Worm (Caenorhabditis elegans) whole organism, L1 larva: ENCODE results near the gene R10E9.4.
A peak's percentile ranks its signal among the peaks of the same experiment; 100 is the strongest.

Source experiments
- C34B4.2 ChIP-seq: sonication (generic microtip); optimal IDR thresholded peaks from 2 replicates; lab custom pipeline; 2017; ENCODE audit warnings: mild to moderate bottlenecking, missing genetic modification characterization, missing compliant biosample characterization
- alr-1 ChIP-seq: fragments of 200-800 bp; sonication (Bioruptor generic); optimal IDR thresholded peaks from 2 replicates; lab custom pipeline; 2018; ENCODE audit warnings: borderline replicate concordance, mild to moderate bottlenecking, missing genetic modification characterization, missing compliant biosample characterization
- blmp-1 ChIP-seq: fragments of 150-350 bp; optimal IDR thresholded peaks from 2 replicates; lab custom pipeline; 2014; ENCODE audit warnings: missing biosample characterization, missing genetic modification characterization
- ceh-63 ChIP-seq: fragments of 200-800 bp; sonication (Bioruptor generic); optimal IDR thresholded peaks from 2 replicates; lab custom pipeline; 2018; ENCODE audit warnings: mild to moderate bottlenecking, missing genetic modification characterization, missing compliant biosample characterization
- ceh-8 ChIP-seq: fragments of 200-800 bp; sonication (Bioruptor generic); optimal IDR thresholded peaks from 2 replicates; lab custom pipeline; 2018; ENCODE audit warnings: mild to moderate bottlenecking, missing genetic modification characterization, moderate library complexity, missing compliant biosample characterization
- ceh-82 ChIP-seq, 3 experiments: fragments of 150-350 bp in 1 of 3; sonication (generic microtip) in 2 of 3; optimal IDR thresholded peaks; 2 replicates each; lab custom pipeline; 2014 to 2017; ENCODE audit warnings: missing biosample characterization in 3 of 3, missing genetic modification characterization in 3 of 3
- ceh-88 ChIP-seq: fragments of 200-800 bp; sonication (Bioruptor generic); IDR thresholded peaks from 2 replicates; pipeline ENCODE4 v1.3.6; 2022; ENCODE audit warnings: missing genetic modification characterization, missing compliant biosample characterization
- ceh-90 ChIP-seq: sonication (generic microtip); optimal IDR thresholded peaks from 2 replicates; lab custom pipeline; 2016; ENCODE audit warnings: missing genetic modification characterization, missing compliant biosample characterization
- ces-1 ChIP-seq: fragments of 150-350 bp; optimal IDR thresholded peaks from 2 replicates; lab custom pipeline; 2014; ENCODE audit warnings: missing biosample characterization, missing genetic modification reagents, missing genetic modification characterization
- dsc-1 ChIP-seq: sonication (generic microtip); optimal IDR thresholded peaks from 2 replicates; lab custom pipeline; 2016; ENCODE audit warnings: mild to moderate bottlenecking, missing genetic modification characterization, missing compliant biosample characterization
- efl-1 ChIP-seq, 4 experiments: fragments of 150-350 bp; optimal IDR thresholded peaks in 3 of 4; peaks in 1 of 4; 1 replicate in 1 of 4; 2 replicates in 3 of 4; lab custom pipeline; 2014; ENCODE audit warnings: missing biosample characterization in 2 of 4, missing genetic modification characterization in 2 of 4, missing genetic modification reagents in 2 of 4
- efl-3 ChIP-seq: fragments of 200-800 bp; sonication (Bioruptor generic); optimal IDR thresholded peaks from 2 replicates; lab custom pipeline; 2018; ENCODE audit warnings: mild to moderate bottlenecking, missing genetic modification characterization, missing compliant biosample characterization
- egl-13 ChIP-seq: sonication (generic microtip); optimal IDR thresholded peaks from 2 replicates; lab custom pipeline; 2016; ENCODE audit warnings: missing genotype, missing genetic modification reagents, missing genetic modification characterization, missing compliant biosample characterization
- egl-27 ChIP-seq, 2 experiments: fragments of 150-350 bp in 1 of 2; sonication (generic microtip); optimal IDR thresholded peaks; 3 replicates each; lab custom pipeline; 2017 to 2018; ENCODE audit warnings: missing biosample characterization in 2 of 2, missing genetic modification characterization in 2 of 2, missing genetic modification reagents in 2 of 2
- elt-2 ChIP-seq: sonication (generic microtip); optimal IDR thresholded peaks from 2 replicates; lab custom pipeline; 2016; ENCODE audit warnings: missing genetic modification characterization, mild to moderate bottlenecking, inconsistent platforms, missing compliant biosample characterization, missing genetic modification reagents
- ets-5 ChIP-seq: fragments of 200-800 bp; sonication (Bioruptor generic); IDR thresholded peaks from 2 replicates; pipeline ENCODE4 v1.3.6; 2022; ENCODE audit warnings: missing genetic modification characterization, missing compliant biosample characterization
- fkh-4 ChIP-seq: sonication (generic microtip); optimal IDR thresholded peaks from 2 replicates; lab custom pipeline; 2016; ENCODE audit warnings: missing compliant biosample characterization, missing genetic modification characterization, borderline replicate concordance
- fkh-8 ChIP-seq: sonication (generic microtip); optimal IDR thresholded peaks from 2 replicates; lab custom pipeline; 2016; ENCODE audit warnings: mild to moderate bottlenecking, missing genetic modification characterization, missing compliant biosample characterization
- grh-1 ChIP-seq: fragments of 200-800 bp; sonication (Bioruptor generic); IDR thresholded peaks from 2 replicates; pipeline ENCODE4 v1.3.6; 2022; ENCODE audit warnings: missing genetic modification reagents, missing genetic modification characterization, missing compliant biosample characterization
- hlh-4 ChIP-seq: sonication (generic microtip); optimal IDR thresholded peaks from 2 replicates; lab custom pipeline; 2016; ENCODE audit warnings: mild to moderate bottlenecking, missing genetic modification characterization, missing compliant biosample characterization
- hpl-2 ChIP-seq: fragments of 150-350 bp; optimal IDR thresholded peaks from 2 replicates; lab custom pipeline; 2014; ENCODE audit warnings: missing biosample characterization, missing genetic modification reagents, missing genetic modification characterization
- isw-1 ChIP-seq: fragments of 200-800 bp; sonication (Bioruptor generic); IDR thresholded peaks from 2 replicates; pipeline ENCODE4 v1.3.6; 2022; ENCODE audit warnings: missing genetic modification characterization, missing compliant biosample characterization
- jun-1 ChIP-seq: fragments of 150-350 bp; optimal IDR thresholded peaks from 2 replicates; lab custom pipeline; 2014; ENCODE audit warnings: missing biosample characterization, missing genetic modification reagents, missing genetic modification characterization
- lin-14 ChIP-seq: fragments of 200-800 bp; sonication (Bioruptor generic); optimal IDR thresholded peaks from 2 replicates; lab custom pipeline; 2018; ENCODE audit warnings: mild to moderate bottlenecking, missing genetic modification characterization, moderate library complexity, missing compliant biosample characterization
- lin-15B ChIP-seq: fragments of 150-350 bp; sonication (generic microtip); optimal IDR thresholded peaks from 3 replicates; lab custom pipeline; 2014; ENCODE audit warnings: missing biosample characterization, missing genetic modification characterization
- lin-39 ChIP-seq: fragments of 150-350 bp; optimal IDR thresholded peaks from 2 replicates; lab custom pipeline; 2014; ENCODE audit warnings: missing biosample characterization, missing genetic modification reagents, missing genetic modification characterization
- lir-3 ChIP-seq: sonication (generic microtip); optimal IDR thresholded peaks from 2 replicates; lab custom pipeline; 2016; ENCODE audit warnings: mild to moderate bottlenecking, missing genetic modification characterization, moderate library complexity, missing compliant biosample characterization; ENCODE audit not compliant: poor library complexity
- mef-2 ChIP-seq: fragments of 150-350 bp; optimal IDR thresholded peaks from 2 replicates; lab custom pipeline; 2014; ENCODE audit warnings: missing biosample characterization, missing genetic modification characterization
- mep-1 ChIP-seq: fragments of 150-350 bp; optimal IDR thresholded peaks from 2 replicates; lab custom pipeline; 2014; ENCODE audit warnings: missing biosample characterization, missing genetic modification characterization
- nhr-11 ChIP-seq: fragments of 150-350 bp; optimal IDR thresholded peaks from 2 replicates; lab custom pipeline; 2014; ENCODE audit warnings: missing biosample characterization, missing genetic modification characterization
- nhr-20 ChIP-seq: sonication (generic microtip); optimal IDR thresholded peaks from 2 replicates; lab custom pipeline; 2016; ENCODE audit warnings: mild to moderate bottlenecking, missing genetic modification characterization, missing compliant biosample characterization
- nhr-71 ChIP-seq: sonication (generic microtip); optimal IDR thresholded peaks from 2 replicates; lab custom pipeline; 2016; ENCODE audit warnings: mild to moderate bottlenecking, missing genetic modification characterization, moderate library complexity, missing compliant biosample characterization
- nhr-76 ChIP-seq: sonication (generic microtip); optimal IDR thresholded peaks from 2 replicates; lab custom pipeline; 2017; ENCODE audit warnings: missing biosample characterization, missing genetic modification characterization
- nhr-84 ChIP-seq: sonication (generic microtip); optimal IDR thresholded peaks from 2 replicates; lab custom pipeline; 2017; ENCODE audit warnings: missing biosample characterization, missing genetic modification characterization
- nhr-85 ChIP-seq: sonication (generic microtip); peaks from one replicate; lab custom pipeline; 2016; ENCODE audit warnings: missing genetic modification characterization, inconsistent platforms, missing compliant biosample characterization
- pag-3 ChIP-seq: sonication (generic microtip); optimal IDR thresholded peaks from 2 replicates; lab custom pipeline; 2017; ENCODE audit warnings: missing genetic modification characterization, mild to moderate bottlenecking, missing compliant biosample characterization, antibody characterized with exemption, borderline replicate concordance; ENCODE audit not compliant: insufficient read depth
- rnt-1 ChIP-seq: sonication (generic microtip); optimal IDR thresholded peaks from 2 replicates; lab custom pipeline; 2016; ENCODE audit warnings: mild to moderate bottlenecking, missing genetic modification characterization, moderate library complexity, missing compliant biosample characterization
- snpc-4 ChIP-seq: fragments of 150-350 bp; optimal IDR thresholded peaks from 2 replicates; lab custom pipeline; 2014; ENCODE audit warnings: missing biosample characterization, missing genetic modification characterization
- sup-37 ChIP-seq: fragments of 200-800 bp; sonication (Bioruptor generic); optimal IDR thresholded peaks from 2 replicates; lab custom pipeline; 2018; ENCODE audit warnings: mild to moderate bottlenecking, missing genetic modification characterization, missing compliant biosample characterization
- swsn-7 ChIP-seq: sonication (generic microtip); optimal IDR thresholded peaks from 2 replicates; lab custom pipeline; 2016; ENCODE audit warnings: missing genetic modification characterization, missing compliant biosample characterization
- tbx-2 ChIP-seq: sonication (generic microtip); optimal IDR thresholded peaks from 2 replicates; lab custom pipeline; 2016; ENCODE audit warnings: missing genetic modification characterization, missing compliant biosample characterization
- tlp-1 ChIP-seq: fragments of 150-350 bp; optimal IDR thresholded peaks from 2 replicates; lab custom pipeline; 2014; ENCODE audit warnings: missing biosample characterization, missing genetic modification characterization
- unc-130 ChIP-seq: fragments of 150-350 bp; optimal IDR thresholded peaks from 2 replicates; lab custom pipeline; 2017; ENCODE audit warnings: missing biosample characterization, missing genetic modification characterization, inconsistent platforms
- unc-62 ChIP-seq: fragments of 150-350 bp; optimal IDR thresholded peaks from 2 replicates; lab custom pipeline; 2014; ENCODE audit warnings: missing biosample characterization, missing genetic modification reagents, missing genetic modification characterization
- vab-15 ChIP-seq: sonication (generic microtip); optimal IDR thresholded peaks from 2 replicates; lab custom pipeline; 2017; ENCODE audit warnings: missing genotype, mild to moderate bottlenecking, missing genetic modification characterization, missing compliant biosample characterization
- ztf-11 ChIP-seq, 2 experiments: sonication (generic microtip); optimal IDR thresholded peaks; 2 replicates each; lab custom pipeline; 2016 to 2017; ENCODE audit warnings: missing genetic modification characterization in 2 of 2, missing biosample characterization in 1 of 2, missing compliant biosample characterization in 1 of 2

R10E9.4 gene

ce11 chrIII:3987759-3988158, 15.2 kb upstream of the R10E9.4 start, which contains the start of gene C36E8.6:
TSS of gene C36E8.6 (plus strand) at chrIII:3988059.
- no peak for TF ChIP-seq lin-39 (tag; lab: Kevin White, UChicago)
- TF ChIP-seq isw-1 (GFP tag; lab: Robert Waterston, UW): no peak
- TF ChIP-seq dsc-1: no peak
- no peak for TF ChIP-seq nhr-11 (tag; lab: Kevin White, UChicago)
- no peak for TF ChIP-seq ets-5 (GFP tag; lab: Robert Waterston, UW)
- no peak for TF ChIP-seq ceh-63 (GFP tag; lab: Kevin White, UChicago)
- TF ChIP-seq mef-2 (tag; lab: Kevin White, UChicago): no peak
- no peak for TF ChIP-seq snpc-4
- no peak for TF ChIP-seq grh-1 (GFP tag; lab: Robert Waterston, UW)
- TF ChIP-seq rnt-1 (tag; lab: Kevin White, UChicago): no peak
- TF ChIP-seq lin-15B: no peak
- no peak for TF ChIP-seq tbx-2 (tag; lab: Kevin White, UChicago)
- no peak for TF ChIP-seq C34B4.2 (tag; lab: Kevin White, UChicago)

- TF ChIP-seq efl-1 (optimal IDR thresholded peaks at IDR 0.05; lab: Kevin White, UChicago): no peak
- TF ChIP-seq efl-1 (GFP tag; optimal IDR thresholded peaks at IDR 0.05 in 1 of 2; lab: Kevin White, UChicago): peak in 1 of 2 experiments; percentile 33
- no peak for TF ChIP-seq sup-37 (GFP tag; lab: Kevin White, UChicago)
These were observed 13.8 kb upstream of the R10E9.4 start, which contains the start of gene Y1A5A.1 for ce11 chrIII:3986368-3986767. TSS of gene Y1A5A.1 (minus strand) at chrIII:3986661.

ce11 chrIII:3984049-3984484, 11.5 kb upstream of the R10E9.4 start:
- no peak for TF ChIP-seq ets-5 (GFP tag; lab: Robert Waterston, UW)
- TF ChIP-seq swsn-7 (tag; lab: Kevin White, UChicago): peak; percentile 5
- no peak for TF ChIP-seq efl-1 (optimal IDR thresholded peaks at IDR 0.05; lab: Kevin White, UChicago)
- peak in 1 of 2 experiments; percentile 44 for TF ChIP-seq efl-1 (GFP tag; optimal IDR thresholded peaks at IDR 0.05 in 1 of 2; lab: Kevin White, UChicago)
- TF ChIP-seq fkh-4 (tag; lab: Kevin White, UChicago): no peak
- TF ChIP-seq unc-130: no peak
- no peak for TF ChIP-seq ceh-88 (GFP tag; lab: Robert Waterston, UW)
- no peak for TF ChIP-seq tlp-1 (tag; lab: Kevin White, UChicago)
- no peak for TF ChIP-seq vab-15 (tag; lab: Kevin White, UChicago)
- TF ChIP-seq unc-62 (GFP tag; lab: Kevin White, UChicago): no peak
- no peak for TF ChIP-seq elt-2
- no peak for TF ChIP-seq lir-3 (tag; lab: Kevin White, UChicago)
- TF ChIP-seq nhr-20 (tag; lab: Kevin White, UChicago): peak; percentile 16
- no peak for TF ChIP-seq isw-1 (GFP tag; lab: Robert Waterston, UW)
- no peak for TF ChIP-seq ces-1
- TF ChIP-seq nhr-84: no peak
- TF ChIP-seq snpc-4: no peak
- TF ChIP-seq nhr-85 (tag; lab: Kevin White, UChicago): no peak
- no peak for TF ChIP-seq alr-1 (tag; lab: Kevin White, UChicago)
- TF ChIP-seq jun-1: no peak
- no peak for TF ChIP-seq ceh-90 (tag; lab: Kevin White, UChicago)
- no peak for TF ChIP-seq egl-13
- TF ChIP-seq hlh-4 (tag; lab: Kevin White, UChicago): no peak
- no peak for TF ChIP-seq rnt-1 (tag; lab: Kevin White, UChicago)
- peak in 1 of 2 experiments; percentile 10 for TF ChIP-seq ztf-11 (tag; optimal IDR thresholded peaks at IDR 0.05; lab: Kevin White, UChicago)
- TF ChIP-seq mef-2 (tag; lab: Kevin White, UChicago): no peak
- TF ChIP-seq nhr-76: no peak
- no peak for TF ChIP-seq ceh-82 (tag; optimal IDR thresholded peaks at IDR 0.05; lab: Kevin White, UChicago)
- TF ChIP-seq tbx-2 (tag; lab: Kevin White, UChicago): peak; percentile 53
- TF ChIP-seq dsc-1: no peak
- TF ChIP-seq mep-1 (tag; lab: Kevin White, UChicago): no peak
- peak; percentile 36 for TF ChIP-seq nhr-71 (tag; lab: Kevin White, UChicago)
- peak; percentile 75 for TF ChIP-seq fkh-8 (tag; lab: Kevin White, UChicago)
- TF ChIP-seq blmp-1 (tag; lab: Kevin White, UChicago): no peak
- TF ChIP-seq sup-37 (GFP tag; lab: Kevin White, UChicago): peak; percentile 5
- TF ChIP-seq pag-3 (tag; lab: Kevin White, UChicago): no peak
- no peak for TF ChIP-seq hpl-2 (GFP tag; lab: Kevin White, UChicago)
- TF ChIP-seq efl-3: no peak
- peak; percentile 68 for TF ChIP-seq lin-14 (GFP tag; lab: Kevin White, UChicago)
- peak in 1 of 2 experiments; percentile 8 for TF ChIP-seq egl-27 (tag; optimal IDR thresholded peaks at IDR 0.05; lab: Kevin White, UChicago)
- TF ChIP-seq ceh-8: no peak
